Worm (Caenorhabditis elegans) whole organism, L2 larva: ENCODE data around the gene C05E11.6.
A peak's percentile ranks its signal among the peaks of the same experiment; 100 is the strongest.

Source experiments
- C34F6.9 ChIP-seq: fragments of 150-350 bp; optimal IDR thresholded peaks from 2 replicates; lab custom pipeline; 2014; ENCODE audit warnings: missing biosample characterization, missing genetic modification characterization
- F13H6.1 ChIP-seq: sonication (generic microtip); optimal IDR thresholded peaks from 2 replicates; lab custom pipeline; 2016; ENCODE audit warnings: missing genetic modification characterization, missing compliant biosample characterization
- R02D3.7 ChIP-seq: fragments of 150-350 bp; optimal IDR thresholded peaks from 2 replicates; lab custom pipeline; 2014; ENCODE audit warnings: missing biosample characterization, missing genetic modification characterization
- Y55F3AM.14 ChIP-seq: fragments of 200-800 bp; sonication (Bioruptor generic); optimal IDR thresholded peaks from 2 replicates; lab custom pipeline; 2018; ENCODE audit warnings: mild to moderate bottlenecking, missing genetic modification characterization, missing compliant biosample characterization
- ZK546.5 ChIP-seq: sonication (generic microtip); optimal IDR thresholded peaks from 2 replicates; lab custom pipeline; 2017; ENCODE audit warnings: missing biosample characterization, missing genetic modification characterization
- alr-1 ChIP-seq: fragments of 150-350 bp; optimal IDR thresholded peaks from 2 replicates; lab custom pipeline; 2014; ENCODE audit warnings: missing biosample characterization, missing genetic modification characterization
- aly-2 ChIP-seq: fragments of 150-350 bp; optimal IDR thresholded peaks from 2 replicates; lab custom pipeline; 2014; ENCODE audit warnings: missing biosample characterization, missing genetic modification characterization
- ama-1 ChIP-seq: fragments of 150-350 bp; optimal IDR thresholded peaks from 2 replicates; lab custom pipeline; 2018; ENCODE audit warnings: inconsistent platforms
- blmp-1 ChIP-seq: sonication (generic microtip); optimal IDR thresholded peaks from 2 replicates; lab custom pipeline; 2017; ENCODE audit warnings: missing genetic modification characterization, mild to moderate bottlenecking, missing compliant biosample characterization, antibody characterized with exemption, moderate library complexity; ENCODE audit not compliant: insufficient read depth
- ceh-16 ChIP-seq: fragments of 150-350 bp; optimal IDR thresholded peaks from 2 replicates; lab custom pipeline; 2014; ENCODE audit warnings: missing biosample characterization, missing genetic modification characterization
- ceh-82 ChIP-seq: fragments of 150-350 bp; optimal IDR thresholded peaks from 2 replicates; lab custom pipeline; 2014; ENCODE audit warnings: missing biosample characterization, missing genetic modification characterization
- dmd-4 ChIP-seq: sonication (generic microtip); optimal IDR thresholded peaks from 2 replicates; lab custom pipeline; 2017; ENCODE audit warnings: missing biosample characterization, missing genetic modification characterization
- egl-27 ChIP-seq: sonication (generic microtip); optimal IDR thresholded peaks from 3 replicates; lab custom pipeline; 2017; ENCODE audit warnings: missing biosample characterization, missing genetic modification reagents, missing genetic modification characterization
- elt-1 ChIP-seq: fragments of 150-350 bp; optimal IDR thresholded peaks from 2 replicates; lab custom pipeline; 2014; ENCODE audit warnings: missing biosample characterization, missing genetic modification characterization
- elt-3 ChIP-seq: sonication (generic microtip); optimal IDR thresholded peaks from 2 replicates; lab custom pipeline; 2017; ENCODE audit warnings: missing biosample characterization, missing genetic modification characterization
- fos-1 ChIP-seq: fragments of 150-350 bp; optimal IDR thresholded peaks from 2 replicates; lab custom pipeline; 2014; ENCODE audit warnings: missing biosample characterization, missing genetic modification characterization
- gmeb-1 ChIP-seq: fragments of 150-350 bp; optimal IDR thresholded peaks from 2 replicates; lab custom pipeline; 2014; ENCODE audit warnings: missing biosample characterization, missing genetic modification characterization
- lin-11 ChIP-seq: fragments of 150-350 bp; sonication (generic microtip); optimal IDR thresholded peaks from 2 replicates; lab custom pipeline; 2014; ENCODE audit warnings: missing biosample characterization, missing genetic modification characterization, inconsistent platforms, mixed read lengths
- lin-13 ChIP-seq: fragments of 150-350 bp; optimal IDR thresholded peaks from 2 replicates; lab custom pipeline; 2014; ENCODE audit warnings: missing biosample characterization, missing genetic modification reagents, missing genetic modification characterization
- lin-39 ChIP-seq: fragments of 150-350 bp; optimal IDR thresholded peaks from 2 replicates; lab custom pipeline; 2014; ENCODE audit warnings: missing biosample characterization, missing genetic modification reagents, missing genetic modification characterization
- mab-5 ChIP-seq: fragments of 150-350 bp; optimal IDR thresholded peaks from 2 replicates; lab custom pipeline; 2014; ENCODE audit warnings: missing biosample characterization, missing genetic modification characterization
- mbf-1 ChIP-seq: sonication (generic microtip); optimal IDR thresholded peaks from 2 replicates; lab custom pipeline; 2017; ENCODE audit warnings: missing biosample characterization, missing genetic modification characterization
- mdl-1 ChIP-seq, 2 experiments: fragments of 150-350 bp in 1 of 2; sonication (generic microtip) in 1 of 2; optimal IDR thresholded peaks; 2 replicates each; lab custom pipeline; 2017; ENCODE audit warnings: missing biosample characterization in 2 of 2, missing genetic modification characterization in 2 of 2
- nhr-10 ChIP-seq: sonication (generic microtip); optimal IDR thresholded peaks from 2 replicates; lab custom pipeline; 2017; ENCODE audit warnings: missing biosample characterization, missing genetic modification characterization
- nhr-11 ChIP-seq: fragments of 150-350 bp; optimal IDR thresholded peaks from 2 replicates; lab custom pipeline; 2014; ENCODE audit warnings: missing biosample characterization, missing genetic modification characterization
- nhr-12 ChIP-seq: fragments of 150-350 bp; optimal IDR thresholded peaks from 2 replicates; lab custom pipeline; 2014; ENCODE audit warnings: missing biosample characterization, missing genetic modification characterization
- nhr-129 ChIP-seq: fragments of 150-350 bp; optimal IDR thresholded peaks from 2 replicates; lab custom pipeline; 2014; ENCODE audit warnings: missing biosample characterization, missing genetic modification characterization
- nhr-21 ChIP-seq: fragments of 150-350 bp; optimal IDR thresholded peaks from 2 replicates; lab custom pipeline; 2014; ENCODE audit warnings: missing biosample characterization, missing genetic modification characterization
- nhr-237 ChIP-seq: fragments of 150-350 bp; optimal IDR thresholded peaks from 2 replicates; lab custom pipeline; 2014; ENCODE audit warnings: missing biosample characterization, missing genetic modification characterization
- nhr-25 ChIP-seq: fragments of 150-350 bp; sonication (generic microtip); optimal IDR thresholded peaks from 3 replicates; lab custom pipeline; 2014; ENCODE audit warnings: missing biosample characterization, missing genetic modification characterization
- nhr-6 ChIP-seq: fragments of 150-350 bp; optimal IDR thresholded peaks from 2 replicates; lab custom pipeline; 2014; ENCODE audit warnings: missing biosample characterization, missing genetic modification characterization
- nhr-77 ChIP-seq: fragments of 150-350 bp; optimal IDR thresholded peaks from 2 replicates; lab custom pipeline; 2014; ENCODE audit warnings: missing biosample characterization, missing genetic modification characterization
- peb-1 ChIP-seq: fragments of 150-350 bp; optimal IDR thresholded peaks from 2 replicates; lab custom pipeline; 2014; ENCODE audit warnings: missing biosample characterization, missing genetic modification characterization
- sem-4 ChIP-seq: fragments of 150-350 bp; optimal IDR thresholded peaks from 2 replicates; lab custom pipeline; 2014; ENCODE audit warnings: missing biosample characterization, missing genetic modification reagents, missing genetic modification characterization
- skn-1 ChIP-seq: sonication (generic microtip); optimal IDR thresholded peaks from 2 replicates; lab custom pipeline; 2017; ENCODE audit warnings: missing biosample characterization, missing genetic modification characterization
- sma-3 ChIP-seq: sonication (generic microtip); optimal IDR thresholded peaks from 2 replicates; lab custom pipeline; 2016; ENCODE audit warnings: missing genetic modification reagents, missing genetic modification characterization, missing compliant biosample characterization
- sma-9 ChIP-seq, 2 experiments: fragments of 150-350 bp in 1 of 2; sonication (generic microtip) in 1 of 2; optimal IDR thresholded peaks; 2 replicates each; lab custom pipeline; 2014 to 2016; ENCODE audit warnings: missing genetic modification characterization in 2 of 2, mild to moderate bottlenecking in 1 of 2, missing biosample characterization in 1 of 2, missing compliant biosample characterization in 1 of 2, missing genetic modification reagents in 1 of 2, moderate library complexity in 1 of 2
- snpc-4 ChIP-seq: fragments of 150-350 bp; optimal IDR thresholded peaks from 2 replicates; lab custom pipeline; 2014; ENCODE audit warnings: missing biosample characterization, missing genetic modification characterization
- zag-1 ChIP-seq: fragments of 150-350 bp; optimal IDR thresholded peaks from 2 replicates; lab custom pipeline; 2014; ENCODE audit warnings: missing biosample characterization, missing genetic modification characterization
- ztf-11 ChIP-seq: sonication (generic microtip); optimal IDR thresholded peaks from 2 replicates; lab custom pipeline; 2017; ENCODE audit warnings: missing biosample characterization, missing genetic modification characterization
- ztf-4 ChIP-seq: fragments of 150-350 bp; optimal IDR thresholded peaks from 2 replicates; lab custom pipeline; 2014; ENCODE audit warnings: missing biosample characterization, missing genetic modification characterization

The C05E11.6 gene

ce11 chrX:4549853-4550596 is 11.9 kb upstream of the C05E11.6 start, which contains the start of gene C07A12.18:
Gene C07A12.18, minus strand, starts transcription at chrX:4549903.
- TF ChIP-seq sma-3 = no peak
- TF ChIP-seq nhr-25 (tag; lab: Kevin White, UChicago) = peak; percentile 3
- TF ChIP-seq nhr-129 (tag; lab: Kevin White, UChicago) = peak; percentile 1

- TF ChIP-seq mbf-1 (no peak), ama-1 (lab: Kevin White, UChicago) (no peak), aly-2 (tag; lab: Kevin White, UChicago) (no peak), lin-13 (no peak), C34F6.9 (no peak), mab-5 (tag; lab: Kevin White, UChicago) (no peak), nhr-10 (no peak), nhr-237 (tag; lab: Kevin White, UChicago) (no peak), elt-1 (no peak), sma-9 (GFP tag; optimal IDR thresholded peaks at IDR 0.05; lab: Kevin White, UChicago) (peak; percentile 28), sma-9 (tag; optimal IDR thresholded peaks at IDR 0.05; lab: Kevin White, UChicago) (no peak), skn-1 (tag; lab: Kevin White, UChicago) (no peak), mdl-1 (tag; optimal IDR thresholded peaks at IDR 0.05; lab: Kevin White, UChicago) (no peak), lin-11 (tag; lab: Kevin White, UChicago) (no peak), sem-4 (tag; lab: Kevin White, UChicago) (peak; percentile 57), egl-27 (tag; lab: Kevin White, UChicago) (peak; percentile 46), blmp-1 (peak; percentile 16), ztf-4 (tag; lab: Kevin White, UChicago) (no peak), nhr-12 (tag; lab: Kevin White, UChicago) (no peak), alr-1 (tag; lab: Kevin White, UChicago) (no peak), elt-3 (tag; lab: Kevin White, UChicago) (no peak), snpc-4 (no peak), sma-3 (no peak), nhr-21 (peak; percentile 13), dmd-4 (tag; lab: Kevin White, UChicago) (no peak), gmeb-1 (tag; lab: Kevin White, UChicago) (no peak), nhr-129 (tag; lab: Kevin White, UChicago) (peak; percentile 47), F13H6.1 (tag; lab: Kevin White, UChicago) (no peak), nhr-25 (tag; lab: Kevin White, UChicago) (peak; percentile 60), lin-39 (tag; lab: Kevin White, UChicago) (no peak), ztf-11 (tag; lab: Kevin White, UChicago) (no peak), nhr-6 (tag; lab: Kevin White, UChicago) (no peak), peb-1 (no peak), R02D3.7 (tag; lab: Kevin White, UChicago) (no peak), nhr-11 (tag; lab: Kevin White, UChicago) (no peak), ceh-82 (tag; lab: Kevin White, UChicago) (no peak), zag-1 (tag; lab: Kevin White, UChicago) (no peak), ceh-16 (peak; percentile 64), Y55F3AM.14 (GFP tag; lab: Kevin White, UChicago) (no peak), nhr-77 (tag; lab: Kevin White, UChicago) (no peak), fos-1 (no peak)
- TF ChIP-seq, all 48 proteins: peak for 8
Measured at ce11 chrX:4550987-4551386, 11.0 kb upstream of the C05E11.6 start.

- peak; percentile 8 for TF ChIP-seq sma-9 (GFP tag; optimal IDR thresholded peaks at IDR 0.05; lab: Kevin White, UChicago)
- TF ChIP-seq sma-9 (tag; optimal IDR thresholded peaks at IDR 0.05; lab: Kevin White, UChicago) = no peak
- no peak for TF ChIP-seq ZK546.5
Measured at ce11 chrX:4553033-4553432, 8.9 kb upstream of the C05E11.6 start.
